Worm (Caenorhabditis elegans): ENCODE results near the gene ugt-3.
A peak's percentile ranks its signal among the peaks of the same experiment; 100 is the strongest.

ce11 chrV:12780248-12780647 lies 19.8 kb downstream of the ugt-3 start:
- TF ChIP-seq ceh-28 (tag; optimal IDR thresholded peaks at IDR 0.05) (no peak), fkh-10 (GFP tag; optimal IDR thresholded peaks at IDR 0.05) (no peak), lin-39 (tag; optimal IDR thresholded peaks at IDR 0.05) (no peak), skn-1 (tag; optimal IDR thresholded peaks at IDR 0.05) (no peak), lir-3 (tag; optimal IDR thresholded peaks at IDR 0.05) (peak; percentile 66), pqm-1 (tag; optimal IDR thresholded peaks at IDR 0.05) (no peak), nhr-76 (tag; optimal IDR thresholded peaks at IDR 0.05) (no peak), snpc-4 (tag; optimal IDR thresholded peaks at IDR 0.05) (no peak), nhr-11 (tag; optimal IDR thresholded peaks at IDR 0.05) (no peak), unc-130 (GFP tag; optimal IDR thresholded peaks at IDR 0.05) (peak; percentile 57)

All from whole organism, L4 larva.